Worm (Caenorhabditis elegans) whole organism, midembryonic: ENCODE results near the gene srd-2.

Experiments used
- T22C8.4 ChIP-seq: fragments of 200-800 bp; sonication (Bioruptor generic); IDR thresholded peaks from 2 replicates; pipeline ENCODE4 v1.3.6; 2022; ENCODE audit warnings: missing genetic modification characterization, missing compliant biosample characterization
- flt-1 ChIP-seq: fragments of 200-800 bp; sonication (Bioruptor generic); IDR thresholded peaks from 2 replicates; pipeline ENCODE4 v1.3.6; 2022; ENCODE audit warnings: missing genetic modification characterization, missing compliant biosample characterization
- klf-2 ChIP-seq: fragments of 200-800 bp; sonication (Bioruptor generic); conservative IDR thresholded peaks from 2 replicates; pipeline ENCODE4 v1.3.6; 2022; ENCODE audit warnings: missing genetic modification reagents, missing genetic modification characterization, missing compliant biosample characterization
- med-1 ChIP-seq: sonication (generic microtip); optimal IDR thresholded peaks from 2 replicates; lab custom pipeline; 2017; ENCODE audit warnings: missing genetic modification characterization, mild to moderate bottlenecking, missing compliant biosample characterization, antibody characterized with exemption, missing genetic modification reagents; ENCODE audit not compliant: insufficient read depth
- ref-1 ChIP-seq: fragments of 200-800 bp; sonication (Bioruptor generic); conservative IDR thresholded peaks from 2 replicates; pipeline ENCODE4 v1.3.6; 2022; ENCODE audit warnings: missing genetic modification reagents, missing genetic modification characterization, missing compliant biosample characterization
- tab-1 ChIP-seq: fragments of 200-800 bp; sonication (Bioruptor generic); IDR thresholded peaks from 2 replicates; pipeline ENCODE4 v1.3.6; 2022; ENCODE audit warnings: missing genetic modification characterization, missing compliant biosample characterization
- ztf-23 ChIP-seq: fragments of 200-800 bp; sonication (Bioruptor generic); IDR thresholded peaks from 2 replicates; pipeline ENCODE4 v1.3.6; 2022; ENCODE audit warnings: missing genetic modification reagents, missing genetic modification characterization, missing compliant biosample characterization
- ztf-29 ChIP-seq: fragments of 200-800 bp; sonication (Bioruptor generic); IDR thresholded peaks from 2 replicates; pipeline ENCODE4 v1.3.6; 2022; ENCODE audit warnings: missing genetic modification reagents, missing genetic modification characterization, missing compliant biosample characterization

- TF ChIP-seq flt-1 (GFP tag; lab: Robert Waterston, UW), result no peak
- TF ChIP-seq ztf-23 (GFP tag; lab: Robert Waterston, UW), result no peak
- TF ChIP-seq ztf-29, result no peak
- TF ChIP-seq med-1, result no peak
- TF ChIP-seq tab-1 (GFP tag; lab: Robert Waterston, UW), result no peak
- TF ChIP-seq ref-1 (GFP tag; lab: Robert Waterston, UW), result no peak
- TF ChIP-seq klf-2, result no peak
- no peak for TF ChIP-seq T22C8.4 (GFP tag; lab: Robert Waterston, UW)
These were observed 10.8 kb upstream of the srd-2 start for ce11 chrII:10198486-10198885.
